Worm (Caenorhabditis elegans): ENCODE results near the gene srh-297.
A peak's percentile ranks its signal among the peaks of the same experiment; 100 is the strongest.

srh-297 gene

ce11 chrII:3250195-3250594 is 19.9 kb upstream of the srh-297 start:
- TF ChIP-seq fos-1 (tag; optimal IDR thresholded peaks at IDR 0.05) (no peak), lsy-12 (tag; optimal IDR thresholded peaks at IDR 0.05) (no peak), nhr-77 (tag; optimal IDR thresholded peaks at IDR 0.05) (no peak), nhr-23 (tag; optimal IDR thresholded peaks at IDR 0.05) (no peak), elt-2 (tag; optimal IDR thresholded peaks at IDR 0.05) (no peak), elt-1 (tag; optimal IDR thresholded peaks at IDR 0.05) (no peak), ceh-16 (tag; optimal IDR thresholded peaks at IDR 0.05) (no peak), nhr-11 (tag; optimal IDR thresholded peaks at IDR 0.05) (no peak)

- TF ChIP-seq pqm-1 (tag; optimal IDR thresholded peaks at IDR 0.05) (no peak), elt-2 (tag; optimal IDR thresholded peaks at IDR 0.05) (no peak), mml-1 (tag; optimal IDR thresholded peaks at IDR 0.05) (no peak), hmg-11 (tag; optimal IDR thresholded peaks at IDR 0.05) (no peak), ZK546.5 (tag; optimal IDR thresholded peaks at IDR 0.05) (no peak)
Observed at ce11 chrII:3249406-3249805, 19.1 kb upstream of the srh-297 start, which contains the start of gene clec-124. Gene clec-124 (plus strand): TSS chrII:3249706.

- TF ChIP-seq aly-2 (tag; optimal IDR thresholded peaks at IDR 0.05) (no peak), ztf-4 (tag; optimal IDR thresholded peaks at IDR 0.05) (no peak), nhr-25 (tag; optimal IDR thresholded peaks at IDR 0.05) (no peak)
Observed at ce11 chrII:3248043-3248718, 17.9 kb upstream of the srh-297 start, which contains the start of the genes fbxc-50 and C17F4.2. Gene fbxc-50 (minus strand): TSS chrII:3248123. Gene C17F4.2 (plus strand): TSS chrII:3248668.

ce11 chrII:3247556-3247955 is 17.2 kb upstream of the srh-297 start:
- TF ChIP-seq ztf-4 (tag; optimal IDR thresholded peaks at IDR 0.05): no peak
- no peak for TF ChIP-seq fkh-2 (tag; optimal IDR thresholded peaks at IDR 0.05)
- TF ChIP-seq sea-2 (GFP tag; optimal IDR thresholded peaks at IDR 0.05): no peak
- TF ChIP-seq pqm-1 (tag; optimal IDR thresholded peaks at IDR 0.05): no peak
- no peak for TF ChIP-seq skn-1 (tag; optimal IDR thresholded peaks at IDR 0.05)
- no peak for TF ChIP-seq nhr-77 (tag; optimal IDR thresholded peaks at IDR 0.05)
- TF ChIP-seq snpc-4 (tag; optimal IDR thresholded peaks at IDR 0.05): no peak
- TF ChIP-seq jun-1 (tag; optimal IDR thresholded peaks at IDR 0.05): no peak
- TF ChIP-seq ztf-11 (tag; optimal IDR thresholded peaks at IDR 0.05): no peak
- TF ChIP-seq ceh-28 (tag; optimal IDR thresholded peaks at IDR 0.05): no peak
- no peak for TF ChIP-seq nhr-28 (tag; optimal IDR thresholded peaks at IDR 0.05)
- TF ChIP-seq nhr-23 (tag; optimal IDR thresholded peaks at IDR 0.05): no peak
- no peak for TF ChIP-seq daf-12 (tag; optimal IDR thresholded peaks at IDR 0.05)
- TF ChIP-seq nfya-1 (tag; optimal IDR thresholded peaks at IDR 0.05; ENCODE audit: insufficient read depth): no peak
- no peak for TF ChIP-seq ceh-9 (tag; optimal IDR thresholded peaks at IDR 0.05)

- TF ChIP-seq tbx-2 (tag; optimal IDR thresholded peaks at IDR 0.05) (no peak), nhr-77 (tag; optimal IDR thresholded peaks at IDR 0.05) (no peak), elt-3 (tag; optimal IDR thresholded peaks at IDR 0.05) (no peak), nhr-12 (tag; optimal IDR thresholded peaks at IDR 0.05) (no peak), elt-2 (tag; optimal IDR thresholded peaks at IDR 0.05) (peak; percentile 99), fos-1 (tag; optimal IDR thresholded peaks at IDR 0.05) (no peak), lin-15B (tag; optimal IDR thresholded peaks at IDR 0.05) (no peak), jun-1 (tag; optimal IDR thresholded peaks at IDR 0.05) (peak; percentile 71), nhr-25 (tag; optimal IDR thresholded peaks at IDR 0.05) (no peak), fkh-2 (tag; optimal IDR thresholded peaks at IDR 0.05) (no peak), daf-12 (tag; optimal IDR thresholded peaks at IDR 0.05) (no peak), pqm-1 (tag; optimal IDR thresholded peaks at IDR 0.05) (peak; percentile 96), lin-39 (tag; optimal IDR thresholded peaks at IDR 0.05) (no peak), nhr-28 (tag; optimal IDR thresholded peaks at IDR 0.05) (no peak), skn-1 (tag; optimal IDR thresholded peaks at IDR 0.05) (no peak), fkh-10 (GFP tag; optimal IDR thresholded peaks at IDR 0.05) (no peak), R02D3.7 (tag; optimal IDR thresholded peaks at IDR 0.05) (no peak), ama-1 (optimal IDR thresholded peaks at IDR 0.05) (no peak), nhr-67 (tag; optimal IDR thresholded peaks at IDR 0.05) (no peak)
Observed at ce11 chrII:3245836-3246235, 15.5 kb upstream of the srh-297 start, which contains the start of gene C17F4.7. Gene C17F4.7 (minus strand): TSS chrII:3246015.

Data from whole organism, L3 larva.